Worm (Caenorhabditis elegans): Measurements from ENCODE around the gene lec-11.
A peak's percentile ranks its signal among the peaks of the same experiment; 100 is the strongest.

Gene lec-11

DNA sequence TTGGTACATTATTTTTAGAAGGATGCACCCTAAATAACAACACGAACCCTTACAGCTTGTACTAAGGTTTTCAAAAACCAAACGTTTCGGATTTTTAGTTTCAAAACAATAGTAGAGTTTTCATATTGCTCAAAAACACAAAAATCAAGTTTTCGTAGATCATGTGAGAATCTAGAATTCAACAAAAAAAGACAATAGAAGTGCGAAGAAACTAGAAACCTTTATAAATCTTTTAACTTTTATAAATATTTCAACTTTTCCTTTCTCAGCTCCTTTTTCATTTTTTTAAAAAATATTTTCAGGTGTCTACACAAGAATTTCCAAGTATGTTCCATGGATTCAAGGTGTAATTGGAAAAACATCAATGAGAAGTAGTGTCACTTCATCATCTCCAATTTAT lies 29.5 kb downstream of the lec-11 start, which contains the start of gene best-9:
Gene best-9 (plus strand): TSS at position 301 of the 400 bp plus-strand sequence.
- TF ChIP-seq snpc-4 (tag; optimal IDR thresholded peaks at IDR 0.05) (no peak), ztf-4 (tag; optimal IDR thresholded peaks at IDR 0.05) (no peak), nhr-25 (tag; optimal IDR thresholded peaks at IDR 0.05) (no peak), elt-1 (tag; optimal IDR thresholded peaks at IDR 0.05) (no peak), elt-3 (tag; optimal IDR thresholded peaks at IDR 0.05) (no peak), R02D3.7 (tag; optimal IDR thresholded peaks at IDR 0.05) (no peak), tbx-2 (tag; optimal IDR thresholded peaks at IDR 0.05) (no peak), pha-4 (tag; optimal IDR thresholded peaks at IDR 0.05) (no peak), lin-39 (tag; optimal IDR thresholded peaks at IDR 0.05) (no peak), skn-1 (tag; optimal IDR thresholded peaks at IDR 0.05) (no peak), ceh-82 (tag; optimal IDR thresholded peaks at IDR 0.05) (no peak), fos-1 (tag; optimal IDR thresholded peaks at IDR 0.05) (no peak), ceh-9 (tag; optimal IDR thresholded peaks at IDR 0.05) (no peak), mml-1 (tag; optimal IDR thresholded peaks at IDR 0.05) (no peak), ztf-11 (tag; optimal IDR thresholded peaks at IDR 0.05) (no peak), egl-5 (tag; optimal IDR thresholded peaks at IDR 0.05) (no peak)

DNA sequence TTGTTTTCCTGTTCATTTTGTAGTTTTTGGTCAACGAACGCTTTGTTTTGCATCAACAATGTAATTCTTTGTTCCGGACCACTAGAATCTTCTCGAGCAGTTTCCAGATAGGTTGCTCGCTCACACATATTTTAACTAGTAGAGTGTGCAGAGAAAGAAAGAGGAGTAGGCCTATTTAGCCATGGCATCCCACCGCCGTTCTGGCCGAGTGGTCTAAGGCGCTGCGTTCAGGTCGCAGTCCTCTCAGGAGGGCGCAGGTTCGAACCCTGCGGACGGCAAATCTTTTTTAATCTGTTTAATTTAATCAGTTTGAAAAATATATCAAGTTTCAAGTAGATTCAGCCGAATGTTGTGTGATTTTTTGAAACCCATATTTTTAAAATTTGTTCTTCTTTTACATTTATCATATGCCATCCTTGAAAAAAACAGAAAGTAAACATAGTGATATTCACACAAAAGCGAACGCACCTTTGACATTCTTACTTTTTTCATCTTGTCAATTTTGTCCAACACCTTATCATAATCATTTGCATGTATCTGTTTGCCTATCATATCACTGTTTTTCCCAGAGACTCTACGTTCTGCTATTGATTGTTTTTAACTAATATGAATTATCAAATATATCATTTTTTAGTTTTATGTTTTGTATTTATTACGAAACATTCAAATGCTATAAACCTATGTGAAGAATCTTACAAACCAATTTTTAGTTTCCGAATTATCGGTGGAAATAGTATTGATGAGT lies 33.2 kb downstream of the lec-11 start, which contains the start of gene try-3:
Gene try-3 (plus strand): TSS at position 532 of the 745 bp plus-strand sequence.
- TF ChIP-seq nhr-237 (tag; optimal IDR thresholded peaks at IDR 0.05) (no peak), nhr-28 (tag; optimal IDR thresholded peaks at IDR 0.05) (no peak), lin-39 (tag; optimal IDR thresholded peaks at IDR 0.05) (peak; percentile 88), nhr-76 (tag; optimal IDR thresholded peaks at IDR 0.05) (no peak), nhr-12 (tag; optimal IDR thresholded peaks at IDR 0.05) (no peak), ZK546.5 (tag; optimal IDR thresholded peaks at IDR 0.05) (no peak), daf-12 (tag; optimal IDR thresholded peaks at IDR 0.05) (no peak), zag-1 (tag; optimal IDR thresholded peaks at IDR 0.05) (no peak), ztf-11 (tag; optimal IDR thresholded peaks at IDR 0.05) (no peak), ceh-9 (tag; optimal IDR thresholded peaks at IDR 0.05) (no peak), nhr-11 (tag; optimal IDR thresholded peaks at IDR 0.05) (no peak), hmg-11 (tag; optimal IDR thresholded peaks at IDR 0.05) (peak; percentile 77), nhr-43 (tag; optimal IDR thresholded peaks at IDR 0.05; ENCODE audit: poor library complexity, severe bottlenecking) (peak; percentile 76), snpc-4 (tag; optimal IDR thresholded peaks at IDR 0.05) (peak; percentile 58), elt-3 (tag; optimal IDR thresholded peaks at IDR 0.05) (peak in 1 of 3 experiments; percentile 63), elt-2 (tag; optimal IDR thresholded peaks at IDR 0.05) (peak; percentile 56), pha-4 (tag; optimal IDR thresholded peaks at IDR 0.05) (peak; percentile 70), mml-1 (tag; optimal IDR thresholded peaks at IDR 0.05) (no peak), elt-1 (tag; optimal IDR thresholded peaks at IDR 0.05) (no peak), tbx-2 (tag; optimal IDR thresholded peaks at IDR 0.05) (no peak), fkh-2 (tag; optimal IDR thresholded peaks at IDR 0.05) (no peak), ztf-4 (tag; optimal IDR thresholded peaks at IDR 0.05) (no peak), R02D3.7 (tag; optimal IDR thresholded peaks at IDR 0.05) (peak; percentile 14), pqm-1 (tag; optimal IDR thresholded peaks at IDR 0.05) (peak; percentile 43), egl-5 (tag; optimal IDR thresholded peaks at IDR 0.05) (no peak), nhr-25 (tag; optimal IDR thresholded peaks at IDR 0.05) (no peak), unc-62 (GFP tag; optimal IDR thresholded peaks at IDR 0.05) (no peak), egl-27 (tag; optimal IDR thresholded peaks at IDR 0.05) (peak; percentile 33), nfya-1 (tag; optimal IDR thresholded peaks at IDR 0.05; ENCODE audit: insufficient read depth) (peak; percentile 71), skn-1 (tag; optimal IDR thresholded peaks at IDR 0.05) (peak; percentile 33), lsy-12 (tag; optimal IDR thresholded peaks at IDR 0.05) (peak; percentile 21), nhr-23 (tag; optimal IDR thresholded peaks at IDR 0.05) (peak; percentile 32), ceh-28 (tag; optimal IDR thresholded peaks at IDR 0.05) (no peak), mdl-1 (tag; optimal IDR thresholded peaks at IDR 0.05) (no peak), fos-1 (tag; optimal IDR thresholded peaks at IDR 0.05) (no peak), aly-2 (tag; optimal IDR thresholded peaks at IDR 0.05) (no peak), sea-2 (GFP tag; optimal IDR thresholded peaks at IDR 0.05) (no peak), ama-1 (optimal IDR thresholded peaks at IDR 0.05) (no peak), fkh-10 (GFP tag; optimal IDR thresholded peaks at IDR 0.05) (no peak), lin-15B (tag; optimal IDR thresholded peaks at IDR 0.05) (peak; percentile 49), nhr-77 (tag; optimal IDR thresholded peaks at IDR 0.05) (no peak), ceh-16 (tag; optimal IDR thresholded peaks at IDR 0.05) (no peak), jun-1 (tag; optimal IDR thresholded peaks at IDR 0.05) (no peak), eor-1 (tag; optimal IDR thresholded peaks at IDR 0.05) (no peak), ceh-82 (tag; optimal IDR thresholded peaks at IDR 0.05) (no peak), nhr-67 (tag; optimal IDR thresholded peaks at IDR 0.05) (no peak), unc-39 (tag; optimal IDR thresholded peaks at IDR 0.05) (no peak)
